Worm (Caenorhabditis elegans) whole organism, L4 larva: ENCODE data around the gene msa-1.

Experiments
- F10B5.3 ChIP-seq: sonication (generic microtip); optimal IDR thresholded peaks from 2 replicates; lab custom pipeline; 2016; ENCODE audit warnings: mild to moderate bottlenecking, missing genetic modification characterization, missing compliant biosample characterization
- F49E8.2 ChIP-seq: sonication (generic microtip); optimal IDR thresholded peaks from 2 replicates; lab custom pipeline; 2016; ENCODE audit warnings: missing compliant biosample characterization, mild to moderate bottlenecking, missing genetic modification characterization, borderline replicate concordance
- Y75B8A.6 ChIP-seq: fragments of 200-800 bp; sonication (Bioruptor generic); IDR thresholded peaks from 2 replicates; pipeline ENCODE4 v1.3.6; 2022; ENCODE audit warnings: missing genetic modification reagents, missing genetic modification characterization, missing compliant biosample characterization
- ZK546.5 ChIP-seq, 2 experiments: sonication (generic microtip); optimal IDR thresholded peaks; 2 replicates each; lab custom pipeline; 2017; ENCODE audit warnings: missing biosample characterization in 2 of 2, missing genetic modification characterization in 2 of 2
- aha-1 ChIP-seq: fragments of 150-350 bp; peaks from one replicate; lab custom pipeline; 2014; ENCODE audit warnings: missing biosample characterization, missing genetic modification characterization
- ama-1 ChIP-seq: fragments of 150-350 bp; optimal IDR thresholded peaks from 2 replicates; lab custom pipeline; 2014; ENCODE audit warnings: inconsistent platforms, mixed read lengths
- arid-1 ChIP-seq: fragments of 200-800 bp; sonication (Bioruptor generic); conservative IDR thresholded peaks from 2 replicates; pipeline ENCODE4 v1.3.6; 2022; ENCODE audit warnings: missing genetic modification reagents, missing genetic modification characterization, missing compliant biosample characterization
- ces-1 ChIP-seq: fragments of 150-350 bp; sonication (generic microtip); optimal IDR thresholded peaks from 4 replicates; lab custom pipeline; 2014; ENCODE audit warnings: missing biosample characterization, missing genetic modification reagents, missing genetic modification characterization
- ctbp-1 ChIP-seq: fragments of 200-800 bp; sonication (Bioruptor generic); IDR thresholded peaks from 2 replicates; pipeline ENCODE4 v1.3.6; 2022; ENCODE audit warnings: missing genetic modification reagents, missing genetic modification characterization, missing compliant biosample characterization
- daf-16 ChIP-seq, 3 experiments: sonication (generic microtip); optimal IDR thresholded peaks; 2 replicates each; lab custom pipeline; 2016 to 2017; ENCODE audit warnings: missing genetic modification characterization in 3 of 3, missing genetic modification reagents in 3 of 3, mild to moderate bottlenecking in 2 of 3, missing compliant biosample characterization in 2 of 3, missing biosample characterization in 1 of 3, moderate library complexity in 1 of 3
- dmd-6 ChIP-seq: fragments of 200-800 bp; sonication (Bioruptor generic); IDR thresholded peaks from 2 replicates; pipeline ENCODE4 v1.3.6; 2022; ENCODE audit warnings: missing genetic modification reagents, missing genetic modification characterization, missing compliant biosample characterization
- dmd-8 ChIP-seq: fragments of 200-800 bp; sonication (Bioruptor generic); IDR thresholded peaks from 2 replicates; pipeline ENCODE4 v1.3.6; 2022; ENCODE audit warnings: missing genetic modification characterization, missing compliant biosample characterization
- dve-1 ChIP-seq: sonication (generic microtip); optimal IDR thresholded peaks from 2 replicates; lab custom pipeline; 2017; ENCODE audit warnings: antibody characterized with exemption, mild to moderate bottlenecking, missing genetic modification characterization, missing compliant biosample characterization; ENCODE audit not compliant: insufficient read depth
- gei-8 ChIP-seq: fragments of 200-800 bp; sonication (Bioruptor generic); optimal IDR thresholded peaks from 2 replicates; lab custom pipeline; 2018; ENCODE audit warnings: mild to moderate bottlenecking, missing genetic modification characterization, missing compliant biosample characterization
- hlh-11 ChIP-seq: fragments of 200-800 bp; sonication (Bioruptor generic); optimal IDR thresholded peaks from 2 replicates; lab custom pipeline; 2018; ENCODE audit warnings: mild to moderate bottlenecking, missing genetic modification characterization, missing compliant biosample characterization
- hlh-30 ChIP-seq: sonication (generic microtip); optimal IDR thresholded peaks from 2 replicates; lab custom pipeline; 2017; ENCODE audit warnings: antibody characterized with exemption, mild to moderate bottlenecking, missing genetic modification characterization, missing compliant biosample characterization; ENCODE audit not compliant: insufficient read depth
- lin-38 ChIP-seq: fragments of 200-800 bp; sonication (Bioruptor generic); IDR thresholded peaks from 2 replicates; pipeline ENCODE4 v1.3.6; 2022; ENCODE audit warnings: missing genetic modification reagents, missing genetic modification characterization, missing compliant biosample characterization
- madf-9 ChIP-seq: fragments of 200-800 bp; sonication (Bioruptor generic); conservative IDR thresholded peaks from 2 replicates; pipeline ENCODE4 v1.3.6; 2022; ENCODE audit warnings: missing genetic modification reagents, missing genetic modification characterization, missing compliant biosample characterization
- mdl-1 ChIP-seq, 2 experiments: fragments of 150-350 bp in 1 of 2; sonication (generic microtip) in 1 of 2; optimal IDR thresholded peaks; 2 replicates each; lab custom pipeline; 2014 to 2017; ENCODE audit warnings: missing biosample characterization in 2 of 2, missing genetic modification characterization in 2 of 2
- mdt-29 ChIP-seq: fragments of 200-800 bp; sonication (Bioruptor generic); IDR thresholded peaks from 2 replicates; pipeline ENCODE4 v1.3.6; 2022; ENCODE audit warnings: missing genetic modification reagents, missing genetic modification characterization, missing compliant biosample characterization
- mep-1 ChIP-seq: fragments of 150-350 bp; sonication (generic microtip); optimal IDR thresholded peaks from 3 replicates; lab custom pipeline; 2014; ENCODE audit warnings: missing biosample characterization, missing genetic modification characterization
- mes-2 ChIP-seq: sonication (generic microtip); optimal IDR thresholded peaks from 2 replicates; lab custom pipeline; 2016; ENCODE audit warnings: missing genotype, mild to moderate bottlenecking, missing genetic modification characterization, missing compliant biosample characterization; ENCODE audit not compliant: poor library complexity, severe bottlenecking
- mxl-3 ChIP-seq: fragments of 200-800 bp; sonication (Bioruptor generic); optimal IDR thresholded peaks from 2 replicates; lab custom pipeline; 2018; ENCODE audit warnings: mild to moderate bottlenecking, missing genetic modification characterization, missing compliant biosample characterization
- nhr-10 ChIP-seq: fragments of 150-350 bp; optimal IDR thresholded peaks from 2 replicates; lab custom pipeline; 2014; ENCODE audit warnings: missing biosample characterization, missing genetic modification characterization
- nhr-11 ChIP-seq: fragments of 150-350 bp; optimal IDR thresholded peaks from 2 replicates; lab custom pipeline; 2014; ENCODE audit warnings: missing biosample characterization, missing genetic modification characterization
- nhr-25 ChIP-seq: sonication (generic microtip); optimal IDR thresholded peaks from 2 replicates; lab custom pipeline; 2017; ENCODE audit warnings: missing genetic modification characterization, mild to moderate bottlenecking, missing compliant biosample characterization, antibody characterized with exemption, moderate library complexity, borderline replicate concordance; ENCODE audit not compliant: insufficient read depth
- nhr-28 ChIP-seq: fragments of 150-350 bp; optimal IDR thresholded peaks from 2 replicates; lab custom pipeline; 2014; ENCODE audit warnings: missing biosample characterization, missing genetic modification characterization
- nhr-77 ChIP-seq: fragments of 150-350 bp; optimal IDR thresholded peaks from 2 replicates; lab custom pipeline; 2014; ENCODE audit warnings: missing biosample characterization, missing genetic modification characterization
- php-3 ChIP-seq: fragments of 200-800 bp; sonication (Bioruptor generic); IDR thresholded peaks from 2 replicates; pipeline ENCODE4 v1.3.6; 2022; ENCODE audit warnings: missing genetic modification reagents, missing genetic modification characterization, missing compliant biosample characterization
- pqm-1 ChIP-seq: sonication (generic microtip); optimal IDR thresholded peaks from 2 replicates; lab custom pipeline; 2017; ENCODE audit warnings: missing biosample characterization, missing genetic modification characterization
- saeg-2 ChIP-seq: fragments of 200-800 bp; sonication (Bioruptor generic); IDR thresholded peaks from 2 replicates; pipeline ENCODE4 v1.3.6; 2022; ENCODE audit warnings: missing genetic modification reagents, missing genetic modification characterization, missing compliant biosample characterization
- snpc-1.2 ChIP-seq: fragments of 200-800 bp; sonication (Bioruptor generic); IDR thresholded peaks from 2 replicates; pipeline ENCODE4 v1.3.6; 2022; ENCODE audit warnings: missing genetic modification reagents, missing genetic modification characterization, missing compliant biosample characterization
- snpc-4 ChIP-seq: fragments of 150-350 bp; optimal IDR thresholded peaks from 2 replicates; lab custom pipeline; 2014; ENCODE audit warnings: missing biosample characterization, missing genetic modification characterization
- tra-1 ChIP-seq: fragments of 200-800 bp; sonication (Bioruptor generic); IDR thresholded peaks from 2 replicates; pipeline ENCODE4 v1.3.6; 2022; ENCODE audit warnings: missing genetic modification reagents, missing genetic modification characterization, missing compliant biosample characterization
- unc-39 ChIP-seq: sonication (generic microtip); optimal IDR thresholded peaks from 2 replicates; lab custom pipeline; 2017; ENCODE audit warnings: missing biosample characterization, missing genetic modification characterization
- unc-62 ChIP-seq, 3 experiments: fragments of 150-350 bp in 1 of 3; sonication (generic microtip); optimal IDR thresholded peaks in 2 of 3; peaks in 1 of 3; 1 replicate in 1 of 3; 2 replicates in 2 of 3; lab custom pipeline; 2014 to 2017; ENCODE audit warnings: missing biosample characterization in 3 of 3, missing genetic modification characterization in 3 of 3, missing genetic modification reagents in 3 of 3, missing genotype in 1 of 3
- zip-11 ChIP-seq: fragments of 200-800 bp; sonication (Bioruptor generic); IDR thresholded peaks from 2 replicates; pipeline ENCODE4 v1.3.6; 2022; ENCODE audit warnings: missing genetic modification characterization, missing compliant biosample characterization

The msa-1 gene

DNA sequence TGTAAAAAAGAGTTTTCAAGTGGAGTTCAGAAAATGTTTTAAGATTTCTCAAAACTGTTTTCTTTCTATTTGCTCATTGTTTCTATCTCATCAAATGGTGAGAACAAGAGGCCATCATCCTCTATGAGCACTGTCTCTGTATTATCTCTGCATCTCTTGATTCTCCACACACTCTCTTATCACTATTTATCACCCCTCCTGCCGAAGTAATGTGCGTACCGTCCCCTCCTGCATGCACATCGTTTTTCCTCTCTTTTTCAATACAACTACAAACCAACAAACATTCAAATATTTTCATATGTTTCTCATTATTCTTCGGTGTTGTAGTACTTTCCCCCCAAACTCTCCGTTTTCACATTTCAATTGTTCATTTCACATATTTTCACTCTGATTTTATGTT is 28.1 kb downstream of the msa-1 start:
- TF ChIP-seq hlh-11 (tag; lab: Kevin White, UChicago) (peak; percentile 29), mxl-3 (GFP tag; lab: Kevin White, UChicago) (peak; percentile 10), nhr-28 (tag; lab: Kevin White, UChicago) (peak; percentile 80), daf-16 (GFP tag; optimal IDR thresholded peaks at IDR 0.05; lab: Kevin White, UChicago) (no peak), daf-16 (tag; optimal IDR thresholded peaks at IDR 0.05; lab: Kevin White, UChicago) (peak; percentile 38), dve-1 (peak; percentile 54), pqm-1 (tag; lab: Kevin White, UChicago) (peak; percentile 73), ZK546.5 (tag; optimal IDR thresholded peaks at IDR 0.05; lab: Kevin White, UChicago) (no peak), mdl-1 (tag; optimal IDR thresholded peaks at IDR 0.05; lab: Kevin White, UChicago) (no peak)

DNA sequence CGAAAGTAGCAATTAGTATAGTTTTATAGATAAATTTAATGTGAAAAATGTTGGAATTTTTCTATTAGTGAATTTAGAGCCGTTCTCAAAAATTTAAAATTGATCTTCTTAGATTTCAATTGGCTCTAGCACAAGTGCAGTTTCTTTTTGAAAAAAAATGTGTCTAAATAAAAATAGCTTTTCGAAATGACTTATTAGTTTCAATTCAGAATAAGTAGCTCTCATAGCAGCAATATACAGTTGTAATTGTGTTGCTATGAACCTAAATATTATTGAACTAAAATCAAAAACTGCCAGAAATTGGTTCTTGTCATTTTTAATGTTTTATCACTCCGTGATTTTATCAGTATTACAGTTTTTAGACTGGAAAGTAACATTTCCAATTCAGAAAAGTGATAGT is 29.3 kb downstream of the msa-1 start:
- no peak for TF ChIP-seq tra-1
- no peak for TF ChIP-seq nhr-25
- TF ChIP-seq unc-39 (tag; lab: Kevin White, UChicago), result no peak
- TF ChIP-seq daf-16 (GFP tag; optimal IDR thresholded peaks at IDR 0.05; lab: Kevin White, UChicago), result no peak
- peak; percentile 48 for TF ChIP-seq daf-16 (tag; optimal IDR thresholded peaks at IDR 0.05; lab: Kevin White, UChicago)
- no peak for TF ChIP-seq snpc-1.2 (GFP tag; lab: Robert Waterston, UW)
- TF ChIP-seq unc-62 (GFP tag; optimal IDR thresholded peaks at IDR 0.05 in 1 of 2; lab: Kevin White, UChicago), result peak in 1 of 2 experiments; percentile 94
- no peak for TF ChIP-seq unc-62 (tag; optimal IDR thresholded peaks at IDR 0.05; lab: Kevin White, UChicago)
- no peak for TF ChIP-seq nhr-11 (tag; lab: Kevin White, UChicago)
- TF ChIP-seq nhr-10 (tag; lab: Kevin White, UChicago), result no peak
- TF ChIP-seq, all 104 proteins: peak for 2

DNA sequence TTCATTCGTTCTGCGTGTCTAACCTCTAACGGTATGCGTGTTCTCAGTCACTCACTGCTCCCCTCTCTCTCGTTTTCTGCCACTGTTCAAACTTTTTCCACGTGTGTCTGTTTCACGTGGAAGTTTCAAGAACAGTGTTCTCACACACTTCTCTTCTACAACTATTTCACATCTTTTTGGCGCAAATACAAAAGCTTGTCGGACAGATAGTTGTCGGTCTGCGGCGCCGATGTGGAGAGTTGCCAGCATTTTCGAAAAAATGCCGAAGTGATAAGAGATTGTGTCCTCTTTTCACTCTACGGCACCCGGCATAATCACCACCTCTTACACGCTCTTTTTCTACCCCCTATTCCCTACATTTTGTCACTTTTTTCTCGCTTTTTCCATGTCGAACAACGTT is 30.0 kb downstream of the msa-1 start:
- TF ChIP-seq mep-1 (tag; lab: Kevin White, UChicago) (peak; percentile 53), dve-1 (peak; percentile 15), dmd-6 (GFP tag; lab: Robert Waterston, UW) (peak; percentile 68), mdl-1 (tag; optimal IDR thresholded peaks at IDR 0.05; lab: Kevin White, UChicago) (peak in 1 of 2 experiments; percentile 1), madf-9 (no peak), pqm-1 (tag; lab: Kevin White, UChicago) (peak; percentile 59), hlh-30 (tag; lab: Kevin White, UChicago) (peak; percentile 47), mxl-3 (GFP tag; lab: Kevin White, UChicago) (peak; percentile 41), hlh-11 (tag; lab: Kevin White, UChicago) (peak; percentile 75), nhr-77 (tag; lab: Kevin White, UChicago) (peak; percentile 0), gei-8 (no peak), nhr-28 (tag; lab: Kevin White, UChicago) (peak; percentile 79), daf-16 (GFP tag; optimal IDR thresholded peaks at IDR 0.05; lab: Kevin White, UChicago) (no peak), daf-16 (tag; optimal IDR thresholded peaks at IDR 0.05; lab: Kevin White, UChicago) (peak; percentile 32), mes-2 (no peak), unc-62 (GFP tag; optimal IDR thresholded peaks at IDR 0.05 in 1 of 2; lab: Kevin White, UChicago) (peak in 1 of 2 experiments; percentile 86), unc-62 (tag; optimal IDR thresholded peaks at IDR 0.05; lab: Kevin White, UChicago) (no peak), ama-1 (peak; percentile 6), ces-1 (GFP tag; lab: Kevin White, UChicago) (no peak), saeg-2 (GFP tag; lab: Robert Waterston, UW) (no peak), mdt-29 (no peak), snpc-4 (no peak)

DNA sequence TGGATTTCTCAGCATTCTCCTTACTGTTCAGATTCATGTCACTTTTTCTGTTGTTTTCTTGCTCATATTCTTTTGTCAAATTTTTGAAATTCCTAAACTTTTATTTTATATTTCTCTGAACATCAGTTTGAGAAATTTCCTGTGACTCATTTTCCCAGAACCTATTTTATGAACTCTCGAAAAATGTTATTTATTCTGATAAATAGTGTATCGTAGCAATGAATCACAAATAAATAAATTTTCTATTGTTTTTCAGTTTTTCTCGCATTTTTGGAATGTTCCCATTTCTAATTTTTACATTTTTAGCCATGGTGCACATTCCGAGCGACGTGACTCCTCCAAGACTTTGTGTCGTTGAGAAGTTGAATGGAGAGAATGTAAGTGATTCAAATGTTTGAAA is 30.4 kb downstream of the msa-1 start, which contains the start of gene nrfl-1:
Gene nrfl-1 (plus strand): TSS at position 301 of the 400 bp plus-strand sequence.
- TF ChIP-seq dmd-8 (GFP tag; lab: Robert Waterston, UW) (no peak), arid-1 (GFP tag; lab: Robert Waterston, UW) (no peak), snpc-1.2 (GFP tag; lab: Robert Waterston, UW) (no peak), aha-1 (no peak), hlh-30 (tag; lab: Kevin White, UChicago) (no peak), F49E8.2 (tag; lab: Kevin White, UChicago) (no peak), ctbp-1 (GFP tag; lab: Robert Waterston, UW) (no peak), zip-11 (no peak), F10B5.3 (tag; lab: Kevin White, UChicago) (no peak), Y75B8A.6 (GFP tag; lab: Robert Waterston, UW) (no peak), lin-38 (GFP tag; lab: Robert Waterston, UW) (no peak), php-3 (GFP tag; lab: Robert Waterston, UW) (no peak), mxl-3 (GFP tag; lab: Kevin White, UChicago) (no peak)
